Worm (Caenorhabditis elegans) whole organism, young adult: ENCODE measurements around the gene F26A1.7.

Experiments used
- B0261.1 ChIP-seq: sonication (generic microtip); optimal IDR thresholded peaks from 2 replicates; lab custom pipeline; 2016; ENCODE audit warnings: mild to moderate bottlenecking, missing genetic modification characterization, moderate library complexity, missing compliant biosample characterization
- D2030.7 ChIP-seq: fragments of 200-800 bp; sonication (Bioruptor generic); IDR thresholded peaks from 2 replicates; pipeline ENCODE4 v1.3.6; 2022; ENCODE audit warnings: missing genetic modification reagents, missing genetic modification characterization, missing compliant biosample characterization
- F10E7.11 ChIP-seq: sonication (generic microtip); optimal IDR thresholded peaks from 2 replicates; lab custom pipeline; 2017; ENCODE audit warnings: mild to moderate bottlenecking, missing genetic modification characterization, moderate library complexity, missing compliant biosample characterization
- F55B11.4 ChIP-seq: sonication (generic microtip); optimal IDR thresholded peaks from 2 replicates; lab custom pipeline; 2016; ENCODE audit warnings: missing compliant biosample characterization, missing genetic modification characterization, borderline replicate concordance; ENCODE audit not compliant: insufficient read depth
- F57A8.1 ChIP-seq: fragments of 200-800 bp; sonication (Bioruptor generic); optimal IDR thresholded peaks from 2 replicates; lab custom pipeline; 2018; ENCODE audit warnings: mild to moderate bottlenecking, missing genetic modification characterization, moderate library complexity, missing compliant biosample characterization
- K12H6.12 ChIP-seq: fragments of 200-800 bp; sonication (Bioruptor generic); optimal IDR thresholded peaks from 2 replicates; lab custom pipeline; 2018; ENCODE audit warnings: mild to moderate bottlenecking, missing genetic modification characterization, missing compliant biosample characterization
- Y53G8AR.9 ChIP-seq: fragments of 200-800 bp; sonication (Bioruptor generic); conservative IDR thresholded peaks from 2 replicates; pipeline ENCODE4 v1.3.6; 2022; ENCODE audit warnings: missing genetic modification reagents, missing genetic modification characterization, missing compliant biosample characterization
- attf-5 ChIP-seq: fragments of 200-800 bp; sonication (Bioruptor generic); optimal IDR thresholded peaks from 2 replicates; lab custom pipeline; 2018; ENCODE audit warnings: mild to moderate bottlenecking, missing genetic modification characterization, missing compliant biosample characterization
- bed-1 ChIP-seq: fragments of 200-800 bp; sonication (Bioruptor generic); IDR thresholded peaks from 2 replicates; pipeline ENCODE4 v1.3.6; 2022; ENCODE audit warnings: missing genetic modification reagents, missing genetic modification characterization, missing compliant biosample characterization
- ccch-3 ChIP-seq: fragments of 200-800 bp; sonication (Bioruptor generic); optimal IDR thresholded peaks from 2 replicates; lab custom pipeline; 2018; ENCODE audit warnings: mild to moderate bottlenecking, missing genetic modification characterization, missing compliant biosample characterization
- ceh-100 ChIP-seq: fragments of 200-800 bp; sonication (Bioruptor generic); IDR thresholded peaks from 2 replicates; pipeline ENCODE4 v1.3.6; 2022; ENCODE audit warnings: missing genetic modification reagents, missing genetic modification characterization, missing compliant biosample characterization
- ceh-58 ChIP-seq: fragments of 200-800 bp; sonication (Bioruptor generic); IDR thresholded peaks from 2 replicates; pipeline ENCODE4 v1.3.6; 2022; ENCODE audit warnings: missing genetic modification characterization, missing compliant biosample characterization
- egl-18 ChIP-seq: fragments of 200-800 bp; sonication (Bioruptor generic); IDR thresholded peaks from 2 replicates; pipeline ENCODE4 v1.3.6; 2022; ENCODE audit warnings: missing genetic modification reagents, missing genetic modification characterization, missing compliant biosample characterization
- ekl-4 ChIP-seq: fragments of 200-800 bp; sonication (Bioruptor generic); IDR thresholded peaks from 2 replicates; pipeline ENCODE4 v1.3.6; 2022; ENCODE audit warnings: missing genetic modification reagents, missing genetic modification characterization, missing compliant biosample characterization
- gei-17 ChIP-seq: fragments of 200-800 bp; sonication (Bioruptor generic); optimal IDR thresholded peaks from 2 replicates; lab custom pipeline; 2018; ENCODE audit warnings: mild to moderate bottlenecking, missing genetic modification characterization, missing compliant biosample characterization
- him-1 ChIP-seq: sonication (generic microtip); optimal IDR thresholded peaks from 2 replicates; lab custom pipeline; 2016; ENCODE audit warnings: missing genotype, missing genetic modification reagents, missing genetic modification characterization, missing compliant biosample characterization
- hmg-1.2 ChIP-seq: fragments of 200-800 bp; sonication (Bioruptor generic); IDR thresholded peaks from 2 replicates; pipeline ENCODE4 v1.3.6; 2022; ENCODE audit warnings: missing genetic modification reagents, missing genetic modification characterization, missing compliant biosample characterization
- hrde-1 ChIP-seq: sonication (generic microtip); optimal IDR thresholded peaks from 2 replicates; lab custom pipeline; 2016; ENCODE audit warnings: missing genetic modification characterization, mild to moderate bottlenecking, missing compliant biosample characterization, moderate library complexity, missing genotype, missing genetic modification reagents, borderline replicate concordance
- hsf-1 ChIP-seq: fragments of 200-800 bp; sonication (Bioruptor generic); IDR thresholded peaks from 2 replicates; pipeline ENCODE4 v1.3.6; 2022; ENCODE audit warnings: missing genetic modification reagents, missing genetic modification characterization, missing compliant biosample characterization
- lag-1 ChIP-seq: fragments of 200-800 bp; sonication (Bioruptor generic); IDR thresholded peaks from 2 replicates; pipeline ENCODE4 v1.3.6; 2022; ENCODE audit warnings: missing genetic modification reagents, missing genetic modification characterization, missing compliant biosample characterization
- madf-3 ChIP-seq: fragments of 200-800 bp; sonication (Bioruptor generic); IDR thresholded peaks from 2 replicates; pipeline ENCODE4 v1.3.6; 2022; ENCODE audit warnings: missing genetic modification reagents, missing genetic modification characterization, missing compliant biosample characterization
- madf-6 ChIP-seq: fragments of 200-800 bp; sonication (Bioruptor generic); IDR thresholded peaks from 2 replicates; pipeline ENCODE4 v1.3.6; 2022; ENCODE audit warnings: missing genetic modification reagents, missing genetic modification characterization, missing compliant biosample characterization
- rcor-1 ChIP-seq: fragments of 200-800 bp; sonication (Bioruptor generic); IDR thresholded peaks from 2 replicates; pipeline ENCODE4 v1.3.6; 2022; ENCODE audit warnings: missing genetic modification reagents, missing genetic modification characterization, missing compliant biosample characterization
- rec-8 ChIP-seq, 2 experiments: sonication (generic microtip); optimal IDR thresholded peaks; 2 replicates each; lab custom pipeline; 2016; ENCODE audit warnings: mild to moderate bottlenecking in 2 of 2, missing genetic modification characterization in 2 of 2, missing genetic modification reagents in 2 of 2, missing genotype in 2 of 2, missing biosample characterization in 1 of 2, missing compliant biosample characterization in 1 of 2, moderate library complexity in 1 of 2
- rpc-1 ChIP-seq, 2 experiments: fragments of 150-350 bp in 1 of 2; sonication (generic microtip) in 1 of 2; optimal IDR thresholded peaks; 2 replicates each; lab custom pipeline; 2014 to 2018; ENCODE audit warnings: missing biosample characterization in 1 of 2, missing genetic modification characterization in 1 of 2, missing genetic modification reagents in 1 of 2, missing genotype in 1 of 2
- sea-2 ChIP-seq: fragments of 200-800 bp; sonication (Bioruptor generic); IDR thresholded peaks from 2 replicates; pipeline ENCODE4 v1.3.6; 2022; ENCODE audit warnings: missing genetic modification characterization, missing compliant biosample characterization
- snpc-3.4 ChIP-seq: sonication (generic microtip); optimal IDR thresholded peaks from 2 replicates; lab custom pipeline; 2017; ENCODE audit warnings: missing genetic modification characterization, mild to moderate bottlenecking, missing compliant biosample characterization, antibody characterized with exemption, moderate library complexity, missing genotype, missing genetic modification reagents
- somi-1 ChIP-seq: fragments of 200-800 bp; sonication (Bioruptor generic); optimal IDR thresholded peaks from 2 replicates; lab custom pipeline; 2018; ENCODE audit warnings: mild to moderate bottlenecking, missing genetic modification characterization, missing compliant biosample characterization
- tbp1 ChIP-seq: fragments of 200-800 bp; sonication (Bioruptor generic); optimal IDR thresholded peaks from 2 replicates; lab custom pipeline; 2018; ENCODE audit warnings: mild to moderate bottlenecking, missing genetic modification characterization, missing compliant biosample characterization
- xnd-1 ChIP-seq: sonication (generic microtip); optimal IDR thresholded peaks from 2 replicates; lab custom pipeline; 2016; ENCODE audit warnings: missing genotype, missing genetic modification reagents, missing genetic modification characterization, missing compliant biosample characterization
- ztf-6 ChIP-seq: fragments of 200-800 bp; sonication (Bioruptor generic); IDR thresholded peaks from 2 replicates; pipeline ENCODE4 v1.3.6; 2022; ENCODE audit warnings: missing genetic modification reagents, missing genetic modification characterization, missing compliant biosample characterization

F26A1.7 gene

ce11 chrIII:4811195-4811594, 8.5 kb downstream of the F26A1.7 start, which contains the start of gene C38D4.7:
Gene C38D4.7 (minus strand): TSS chrIII:4811295.
- TF ChIP-seq ceh-100 (GFP tag; lab: Robert Waterston, UW) (no peak), K12H6.12 (tag; lab: Kevin White, UChicago) (no peak), rcor-1 (GFP tag; lab: Robert Waterston, UW) (no peak), lag-1 (GFP tag; lab: Robert Waterston, UW) (no peak), tbp1 (GFP tag; lab: Kevin White, UChicago) (no peak), xnd-1 (no peak), ceh-58 (GFP tag; lab: Robert Waterston, UW) (no peak), bed-1 (GFP tag; lab: Robert Waterston, UW) (no peak)

DNA sequence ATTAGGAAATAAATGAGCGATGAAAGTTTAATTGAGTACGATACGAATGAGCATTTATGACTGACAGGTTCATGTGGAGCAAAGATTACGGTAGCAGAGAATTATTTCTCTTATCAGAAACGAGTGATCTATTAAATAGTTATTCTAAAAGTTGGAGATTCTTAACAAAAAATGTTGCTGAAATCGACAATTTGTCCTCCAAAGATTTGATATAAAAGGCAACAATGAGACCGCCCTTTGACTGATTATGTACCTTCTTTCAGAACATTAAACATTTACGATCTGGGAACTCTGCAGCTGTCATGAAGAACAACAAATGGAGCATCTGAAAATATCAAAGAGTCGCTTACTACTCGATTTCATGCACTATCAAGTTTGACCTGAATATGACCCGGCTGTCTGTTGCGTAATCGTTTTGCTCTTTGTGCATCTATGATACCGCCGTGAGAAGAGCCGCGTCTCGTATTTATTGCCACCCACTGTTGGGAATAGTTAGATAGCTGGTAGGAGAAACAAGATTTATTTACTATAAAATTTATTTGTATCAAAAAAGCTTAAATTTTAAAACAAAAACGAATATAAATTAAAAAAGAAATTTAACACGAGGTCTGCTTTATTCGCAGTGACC, 10.1 kb downstream of the F26A1.7 start, which contains the start of gene pal-1:
TSS of gene pal-1 (minus strand) at position 51 of the 628 bp plus-strand sequence.
- TF ChIP-seq D2030.7 (GFP tag; lab: Robert Waterston, UW), result no peak
- TF ChIP-seq, all 124 proteins: peak for 0

DNA sequence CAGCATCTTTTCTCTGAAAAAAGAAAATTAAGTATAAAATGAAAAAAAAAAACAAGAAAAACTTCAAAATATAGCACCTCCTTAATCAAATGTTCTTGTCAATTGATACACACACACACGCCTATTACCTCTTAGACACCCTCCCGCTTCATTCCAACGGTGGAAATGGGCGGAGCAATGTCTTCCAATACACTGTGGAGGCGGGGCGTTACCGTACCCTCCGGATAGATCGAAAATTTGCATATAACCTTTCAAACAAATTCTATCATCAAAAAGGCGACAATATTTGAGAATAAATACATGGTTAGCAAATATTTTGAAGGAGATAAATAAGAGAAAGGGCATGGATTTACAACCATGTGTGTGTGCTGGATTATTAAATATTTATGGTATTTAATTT, 11.7 kb downstream of the F26A1.7 start:
- TF ChIP-seq madf-6 (peak; percentile 47; the same call in 1 of the 2 replicates), ekl-4 (GFP tag; lab: Robert Waterston, UW) (peak; percentile 31; the same call in 1 of the 2 replicates), madf-3 (GFP tag; lab: Robert Waterston, UW) (0 out of 2 replicates have a peak, but pooled peaks have one; percentile 42), hrde-1 (tag; lab: Kevin White, UChicago) (no peak), attf-5 (GFP tag; lab: Kevin White, UChicago) (peak; percentile 28), snpc-3.4 (tag; lab: Kevin White, UChicago) (peak; percentile 26), him-1 (no peak), Y53G8AR.9 (GFP tag; lab: Robert Waterston, UW) (no peak), hsf-1 (GFP tag; lab: Robert Waterston, UW) (peak; percentile 18; the same call in 1 of the 2 replicates)

- TF ChIP-seq B0261.1 (tag; lab: Kevin White, UChicago), result no peak
- no peak for TF ChIP-seq tbp1 (GFP tag; lab: Kevin White, UChicago)
- TF ChIP-seq gei-17, result no peak
- no peak for TF ChIP-seq sea-2 (GFP tag; lab: Robert Waterston, UW)
- no peak for TF ChIP-seq him-1
- TF ChIP-seq ccch-3 (GFP tag; lab: Kevin White, UChicago), result no peak
- no peak for TF ChIP-seq rec-8 (tag; optimal IDR thresholded peaks at IDR 0.05; lab: Kevin White, UChicago)
- TF ChIP-seq F55B11.4, result no peak
- no peak for TF ChIP-seq ztf-6
- TF ChIP-seq rpc-1 (optimal IDR thresholded peaks at IDR 0.05; lab: Kevin White, UChicago), result no peak
- TF ChIP-seq rpc-1 (tag; optimal IDR thresholded peaks at IDR 0.05; lab: Kevin White, UChicago), result no peak
- TF ChIP-seq hmg-1.2 (GFP tag; lab: Robert Waterston, UW), result no peak
- no peak for TF ChIP-seq F10E7.11 (tag; lab: Kevin White, UChicago)
- no peak for TF ChIP-seq F57A8.1 (GFP tag; lab: Kevin White, UChicago)
Observed at ce11 chrIII:4806345-4806744, 13.4 kb downstream of the F26A1.7 start.

- TF ChIP-seq madf-6 (0 out of 2 replicates have a peak, but pooled peaks have one; percentile 13), egl-18 (GFP tag; lab: Robert Waterston, UW) (no peak), hsf-1 (GFP tag; lab: Robert Waterston, UW) (0 out of 2 replicates have a peak, but pooled peaks have one; percentile 37), somi-1 (GFP tag; lab: Kevin White, UChicago) (no peak)
Observed at ce11 chrIII:4802707-4803106, 17.0 kb downstream of the F26A1.7 start, which contains the start of gene metl-5. Gene metl-5 (plus strand): TSS chrIII:4803007.
